Fruit fly (Drosophila melanogaster): ENCODE data around the gene CG8813.

Gene CG8813

DNA sequence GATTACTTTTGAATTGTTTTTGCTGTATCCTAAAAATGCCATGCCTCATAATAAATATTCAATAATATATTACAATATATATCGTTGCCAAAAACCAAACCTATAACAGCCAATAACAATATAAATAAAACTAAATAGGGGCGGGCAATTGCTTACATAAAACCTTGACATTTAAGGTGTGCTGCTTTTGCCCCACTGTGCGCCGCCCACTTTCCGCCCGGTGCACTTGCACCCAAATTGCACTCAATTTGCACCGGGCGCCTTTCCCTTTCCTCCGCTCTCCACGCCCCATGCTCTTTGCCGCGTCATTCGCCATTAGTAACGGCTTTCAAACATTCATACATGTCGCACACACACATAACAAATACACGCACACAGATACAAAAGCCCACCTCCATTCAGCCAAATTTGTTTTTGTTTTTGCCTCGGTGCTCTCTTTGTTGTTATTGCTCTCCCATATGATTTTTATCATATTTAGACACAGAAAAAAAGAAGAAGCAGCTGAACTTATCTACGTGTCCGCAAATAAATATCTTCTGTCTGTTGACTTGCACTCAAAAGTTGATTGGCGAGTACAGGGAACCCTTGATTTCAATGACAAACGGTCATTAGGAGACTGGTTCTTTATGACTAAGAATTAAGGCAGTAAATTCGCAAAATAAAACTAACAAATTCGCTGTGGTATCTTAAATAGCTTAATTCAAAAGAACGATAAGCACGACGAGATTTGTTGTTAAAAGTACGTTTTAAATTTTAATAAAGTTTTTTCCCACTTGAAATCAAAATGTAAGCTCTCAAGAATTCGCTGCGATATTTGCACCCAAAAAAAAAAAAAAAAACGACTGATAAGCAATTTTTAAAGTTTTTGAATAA, 11.4 kb upstream of the CG8813 start (continued):
- no peak for TF ChIP-seq ro (GFP tag; IDR thresholded peaks at IDR 0.05)
- TF ChIP-seq Gsc (GFP tag; IDR thresholded peaks at IDR 0.05), result no peak
- peak in 1 of 2 experiments; percentile 20 for TF ChIP-seq Eip74EF (GFP tag; optimal IDR thresholded peaks at IDR 0.05)
- no peak for TF ChIP-seq CG8388 (GFP tag; optimal IDR thresholded peaks at IDR 0.05)
- no peak for TF ChIP-seq cas (GFP tag; IDR thresholded peaks at IDR 0.05)
- no peak for TF ChIP-seq jumu (GFP tag; optimal IDR thresholded peaks at IDR 0.05)
- TF ChIP-seq grn (GFP tag; optimal IDR thresholded peaks at IDR 0.05), result peak; percentile 85
- TF ChIP-seq CG7839 (tag; optimal IDR thresholded peaks at IDR 0.05), result peak; percentile 17
- TF ChIP-seq CG10366 (GFP tag; IDR thresholded peaks at IDR 0.05), result no peak
- no peak for TF ChIP-seq dm (GFP tag; optimal IDR thresholded peaks at IDR 0.05)
- no peak for TF ChIP-seq CG6272 (GFP tag; IDR thresholded peaks at IDR 0.05)
- peak; percentile 45 for TF ChIP-seq dmrt99B (tag; optimal IDR thresholded peaks at IDR 0.05)
- no peak for TF ChIP-seq CG43689 (GFP tag; IDR thresholded peaks at IDR 0.05)
- no peak for TF ChIP-seq D19A (tag; optimal IDR thresholded peaks at IDR 0.05)
- TF ChIP-seq TFAM (GFP tag; optimal IDR thresholded peaks at IDR 0.05), result no peak
- TF ChIP-seq amos (GFP tag; IDR thresholded peaks at IDR 0.05; ENCODE audit: partially characterized antibody), result no peak
- TF ChIP-seq CG4617 (GFP tag; optimal IDR thresholded peaks at IDR 0.05; ENCODE audit: borderline replicate concordance), result no peak
- peak; percentile 81 for TF ChIP-seq grau (tag; optimal IDR thresholded peaks at IDR 0.05)
- no peak for TF ChIP-seq hbn (GFP tag; IDR thresholded peaks at IDR 0.05; ENCODE audit: partially characterized antibody)
- no peak for TF ChIP-seq ems (GFP tag; optimal IDR thresholded peaks at IDR 0.05)
- no peak for TF ChIP-seq pzg (GFP tag; optimal IDR thresholded peaks at IDR 0.05)
- TF ChIP-seq ind (GFP tag; optimal IDR thresholded peaks at IDR 0.05), result peak; percentile 12
- TF ChIP-seq slp2 (GFP tag; optimal IDR thresholded peaks at IDR 0.05), result no peak
- TF ChIP-seq ash1 (GFP tag; optimal IDR thresholded peaks at IDR 0.05), result peak; percentile 20
- no peak for TF ChIP-seq Lim3 (GFP tag; IDR thresholded peaks at IDR 0.05)
- TF ChIP-seq gem (tag; optimal IDR thresholded peaks at IDR 0.05), result peak; percentile 42
- TF ChIP-seq CG13123 (GFP tag; optimal IDR thresholded peaks at IDR 0.05), result no peak
- TF ChIP-seq B-H2 (GFP tag; optimal IDR thresholded peaks at IDR 0.05), result peak; percentile 46
- no peak for TF ChIP-seq CG7357 (GFP tag; IDR thresholded peaks at IDR 0.05)
- TF ChIP-seq chn (GFP tag; optimal IDR thresholded peaks at IDR 0.05), result no peak
- TF ChIP-seq B-H1 (GFP tag; IDR thresholded peaks at IDR 0.05), result no peak
- TF ChIP-seq Asciz (GFP tag; optimal IDR thresholded peaks at IDR 0.05), result no peak
- TF ChIP-seq Mes4 (GFP tag; optimal IDR thresholded peaks at IDR 0.05), result no peak
- no peak for TF ChIP-seq CG3065 (GFP tag; optimal IDR thresholded peaks at IDR 0.05)
- TF ChIP-seq Oli (tag; optimal IDR thresholded peaks at IDR 0.05), result peak; percentile 33
- no peak for TF ChIP-seq ewg (GFP tag; optimal IDR thresholded peaks at IDR 0.05)
- no peak for TF ChIP-seq CG9215 (GFP tag; IDR thresholded peaks at IDR 0.05)
- peak; percentile 2 for TF ChIP-seq CG9727 (GFP tag; optimal IDR thresholded peaks at IDR 0.05)
- TF ChIP-seq CG17829 (tag; optimal IDR thresholded peaks at IDR 0.05), result no peak
- no peak for TF ChIP-seq fd102C (GFP tag; optimal IDR thresholded peaks at IDR 0.05)
- no peak for TF ChIP-seq fd96Cb (tag; optimal IDR thresholded peaks at IDR 0.05)
- TF ChIP-seq CG15073 (GFP tag; optimal IDR thresholded peaks at IDR 0.05), result no peak
- no peak for TF ChIP-seq az2 (GFP tag; optimal IDR thresholded peaks at IDR 0.05)
- no peak for TF ChIP-seq CG2116 (GFP tag; optimal IDR thresholded peaks at IDR 0.05)
- 0 out of 2 replicates have a peak, but pooled peaks have one; percentile 18 for TF ChIP-seq CG42726 (GFP tag; IDR thresholded peaks at IDR 0.05; ENCODE audit: partially characterized antibody)
- TF ChIP-seq Gug (GFP tag; IDR thresholded peaks at IDR 0.05), result no peak
- TF ChIP-seq CG31388 (GFP tag; optimal IDR thresholded peaks at IDR 0.05), result no peak
- TF ChIP-seq Hey (tag; optimal IDR thresholded peaks at IDR 0.05), result no peak
- no peak for TF ChIP-seq CG10274 (GFP tag; optimal IDR thresholded peaks at IDR 0.05)
